Worm (Caenorhabditis elegans): ENCODE data around the gene F58F12.4.
A peak's percentile ranks its signal among the peaks of the same experiment; 100 is the strongest.

Gene F58F12.4

DNA sequence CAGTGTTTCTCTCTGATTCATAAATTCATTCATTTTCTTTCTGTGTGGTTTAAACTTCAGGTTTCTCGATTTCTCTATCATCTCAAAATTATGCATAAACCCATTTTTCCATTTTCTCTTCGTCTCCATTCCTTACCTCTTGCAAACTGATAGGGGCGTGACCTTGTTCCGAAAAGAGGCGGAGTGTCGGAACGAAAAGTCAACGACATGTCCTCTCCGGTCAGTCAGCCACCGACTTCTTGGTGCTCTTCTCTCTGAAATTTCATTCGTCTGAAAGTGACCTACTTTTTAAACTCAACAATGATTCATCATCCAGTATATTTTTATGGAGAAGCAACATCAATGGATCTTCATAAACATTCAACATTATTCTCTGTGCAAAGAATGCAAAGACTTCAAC lies 5.7 kb upstream of the F58F12.4 start, which contains the start of gene F58F12.12:
Gene F58F12.12 (plus strand): TSS at position 301 of the 400 bp plus-strand sequence.
- no peak for TF ChIP-seq W03F9.2 (tag; optimal IDR thresholded peaks at IDR 0.05)
- TF ChIP-seq him-1 (tag; optimal IDR thresholded peaks at IDR 0.05) = no peak
- no peak for TF ChIP-seq dao-5 (tag; optimal IDR thresholded peaks at IDR 0.05)

DNA sequence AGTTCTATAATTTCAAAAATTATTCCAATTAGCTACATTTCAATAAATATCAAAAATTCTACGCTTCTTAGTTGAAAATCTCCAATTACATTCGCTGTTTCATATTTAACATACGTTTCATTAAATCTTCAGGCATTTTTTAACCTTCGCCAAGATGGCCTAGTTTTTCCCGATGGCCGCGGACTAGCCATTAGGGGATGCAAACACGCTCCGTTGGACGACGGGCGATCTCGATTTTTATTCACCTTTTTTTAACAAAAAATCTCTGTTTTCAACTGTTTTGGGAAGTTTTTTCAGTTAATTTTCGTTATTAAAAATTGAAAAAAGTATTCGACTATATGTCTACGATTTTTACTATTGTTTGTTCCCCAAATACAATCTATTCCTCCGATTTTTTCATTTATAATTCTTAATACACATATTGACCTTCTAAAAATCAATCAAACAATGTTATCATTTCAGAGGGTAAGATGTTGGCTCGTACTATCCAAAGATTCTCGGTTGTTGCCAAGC lies 3.3 kb upstream of the F58F12.4 start, which contains the start of gene F58F12.1:
Gene F58F12.1 (plus strand): TSS at position 463 of the 513 bp plus-strand sequence.
- TF ChIP-seq him-1 (tag; optimal IDR thresholded peaks at IDR 0.05) (peak; percentile 30), dao-5 (tag; optimal IDR thresholded peaks at IDR 0.05) (no peak), W03F9.2 (tag; optimal IDR thresholded peaks at IDR 0.05) (peak; percentile 83)

DNA sequence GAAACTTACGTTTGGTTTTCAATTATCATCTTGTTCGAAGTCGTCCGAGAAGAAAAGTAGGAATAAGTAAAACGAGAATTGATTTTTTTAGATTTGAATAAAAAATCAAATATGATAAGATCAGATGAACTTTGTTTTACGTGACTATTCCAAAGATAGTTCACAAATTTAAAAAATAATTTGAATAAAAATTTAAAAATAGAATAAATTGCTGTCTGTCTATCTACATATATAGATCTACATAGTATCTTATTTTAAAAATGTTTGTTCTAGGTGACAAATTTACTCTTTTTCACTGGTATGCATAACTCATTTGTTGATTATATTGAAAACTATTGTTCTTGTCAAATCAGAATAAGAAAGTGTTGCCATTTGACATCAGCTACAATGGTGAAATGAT lies 1.4 kb downstream of the F58F12.4 start, which contains the start of gene F58F12.2:
Gene F58F12.2 (minus strand): TSS at position 101 of the 400 bp plus-strand sequence.
- TF ChIP-seq W03F9.2 (tag; optimal IDR thresholded peaks at IDR 0.05) (no peak), dao-5 (tag; optimal IDR thresholded peaks at IDR 0.05) (no peak), him-1 (tag; optimal IDR thresholded peaks at IDR 0.05) (no peak)

DNA sequence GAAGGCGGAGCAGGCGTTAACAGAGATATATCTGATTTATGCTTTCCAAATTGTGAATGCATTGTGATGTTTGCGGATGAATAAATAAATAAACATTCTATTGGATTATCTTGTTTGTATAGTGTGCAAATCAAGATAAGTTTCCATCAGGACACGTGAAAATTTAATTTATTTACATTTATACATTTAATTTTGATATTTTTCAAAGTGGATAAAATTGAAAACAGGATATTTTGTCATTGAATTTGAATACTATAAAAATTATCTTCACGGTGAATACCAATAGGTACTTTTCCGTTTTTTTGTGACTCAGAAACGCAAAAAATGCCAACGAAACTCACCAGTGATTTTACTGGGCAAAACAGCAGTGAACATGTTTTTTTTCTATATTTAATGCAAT lies 4.6 kb downstream of the F58F12.4 start, which contains the start of gene F58F12.3:
Gene F58F12.3 (minus strand): TSS at position 101 of the 400 bp plus-strand sequence.
- TF ChIP-seq him-1 (tag; optimal IDR thresholded peaks at IDR 0.05) = no peak
- TF ChIP-seq dao-5 (tag; optimal IDR thresholded peaks at IDR 0.05) = no peak
- no peak for TF ChIP-seq W03F9.2 (tag; optimal IDR thresholded peaks at IDR 0.05)

DNA sequence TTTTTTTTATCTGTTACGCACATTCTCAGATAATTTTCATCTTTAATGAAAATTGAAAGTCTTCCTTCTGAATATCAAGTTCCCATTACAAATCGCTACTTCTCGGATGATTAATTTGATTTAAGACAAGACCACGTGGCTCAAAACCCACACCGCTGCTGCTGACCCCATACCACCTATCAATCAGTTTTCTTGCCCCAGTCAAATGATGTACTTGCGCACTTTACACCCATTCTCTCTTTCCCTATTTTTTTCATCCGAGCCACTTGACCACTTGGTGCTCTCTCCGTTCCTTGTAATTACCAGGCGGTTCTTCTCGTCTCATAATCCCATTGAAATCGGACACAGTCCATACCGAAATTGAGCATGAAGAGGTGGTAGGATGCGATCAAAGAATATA lies 7.5 kb downstream of the F58F12.4 start:
- no peak for TF ChIP-seq dao-5 (tag; optimal IDR thresholded peaks at IDR 0.05)
- TF ChIP-seq W03F9.2 (tag; optimal IDR thresholded peaks at IDR 0.05) = no peak
- no peak for TF ChIP-seq him-1 (tag; optimal IDR thresholded peaks at IDR 0.05)

DNA sequence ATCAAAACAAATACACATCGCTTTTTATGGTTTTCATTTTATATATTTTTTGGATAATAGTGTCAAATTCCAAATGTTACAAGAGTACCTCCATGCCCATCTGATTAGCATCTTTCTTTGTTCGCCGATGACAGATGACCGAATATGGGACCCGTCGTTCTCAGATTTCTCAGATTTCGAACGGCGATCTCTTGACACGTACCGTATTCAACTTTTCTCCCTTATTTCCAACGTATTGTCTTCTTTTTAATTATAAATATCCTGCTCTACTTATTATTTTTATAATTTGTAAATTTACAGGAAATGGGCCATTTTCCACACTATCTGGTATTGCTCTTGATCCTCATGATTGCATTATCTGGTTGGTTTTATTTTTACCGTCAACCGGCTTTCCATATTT lies 11.8 kb downstream of the F58F12.4 start, which contains the start of gene zig-10:
Gene zig-10 (plus strand): TSS at position 301 of the 400 bp plus-strand sequence.
- TF ChIP-seq him-1 (tag; optimal IDR thresholded peaks at IDR 0.05) (no peak), W03F9.2 (tag; optimal IDR thresholded peaks at IDR 0.05) (no peak), dao-5 (tag; optimal IDR thresholded peaks at IDR 0.05) (no peak)

DNA sequence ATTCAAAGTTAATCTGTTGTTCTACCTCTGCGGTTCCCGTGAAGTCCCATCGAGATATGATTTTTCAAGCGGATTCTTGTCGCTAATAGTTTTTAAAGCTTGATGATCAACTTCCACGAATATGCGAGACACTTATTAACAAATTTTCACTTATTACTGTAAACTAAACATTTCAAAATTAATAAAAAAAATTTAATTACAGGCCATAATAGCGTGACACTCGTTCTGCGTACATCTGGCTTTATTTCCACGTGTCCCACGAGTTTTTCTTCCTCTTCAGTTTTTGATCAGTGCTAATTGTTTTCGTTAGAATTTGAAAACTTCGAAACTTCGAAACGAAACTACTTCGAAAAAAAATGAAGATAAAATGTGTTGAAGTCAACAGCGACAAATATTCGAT lies 15.1 kb downstream of the F58F12.4 start, which contains the start of gene btb-2:
Gene btb-2 (plus strand): TSS at position 301 of the 400 bp plus-strand sequence.
- no peak for TF ChIP-seq dao-5 (tag; optimal IDR thresholded peaks at IDR 0.05)

DNA sequence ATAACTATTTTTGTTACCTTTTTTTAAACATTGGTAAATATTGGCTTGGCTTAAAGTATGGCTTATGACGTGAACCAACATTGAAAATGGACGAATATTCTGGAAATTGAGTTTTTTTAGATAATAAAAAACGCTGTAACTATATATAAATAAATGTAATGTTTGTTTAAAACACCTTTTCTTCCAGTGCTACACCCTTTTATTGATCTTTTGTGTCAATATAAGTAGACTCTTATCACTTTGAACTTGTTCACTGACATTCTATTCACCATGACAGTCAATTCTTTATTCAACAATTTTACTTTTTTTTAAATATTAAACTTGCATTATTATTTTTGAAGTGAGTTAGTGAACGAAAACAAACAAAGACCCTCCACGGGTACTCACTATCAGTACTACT lies 16.7 kb downstream of the F58F12.4 start, which contains the start of gene T25D10.1:
Gene T25D10.1 (plus strand): TSS at position 169 of the 400 bp plus-strand sequence.
- no peak for TF ChIP-seq W03F9.2 (tag; optimal IDR thresholded peaks at IDR 0.05)
- no peak for TF ChIP-seq dao-5 (tag; optimal IDR thresholded peaks at IDR 0.05)
- no peak for TF ChIP-seq him-1 (tag; optimal IDR thresholded peaks at IDR 0.05)

DNA sequence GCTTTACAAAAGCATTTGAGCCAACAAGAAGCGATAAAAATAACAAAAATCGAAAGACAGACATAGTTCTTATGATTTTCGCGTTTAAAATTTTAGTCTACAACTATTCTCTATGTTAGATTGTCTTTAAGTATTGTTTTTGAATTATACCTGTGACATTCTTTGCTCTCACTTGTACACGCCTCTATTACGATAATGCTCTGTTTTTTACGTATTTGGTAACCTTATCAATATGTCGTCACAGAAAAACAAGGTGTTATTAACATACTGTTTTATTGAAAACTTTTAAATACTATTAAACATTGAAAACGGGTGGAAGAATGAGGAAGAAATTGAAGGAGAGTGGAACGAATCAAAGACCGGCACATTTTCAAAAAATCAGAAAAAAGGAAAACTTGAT lies 20.7 kb downstream of the F58F12.4 start, which contains the start of gene spp-11:
Gene spp-11 (minus strand): TSS at position 101 of the 400 bp plus-strand sequence.
- TF ChIP-seq dao-5 (tag; optimal IDR thresholded peaks at IDR 0.05) (no peak), him-1 (tag; optimal IDR thresholded peaks at IDR 0.05) (no peak), W03F9.2 (tag; optimal IDR thresholded peaks at IDR 0.05) (no peak)

DNA sequence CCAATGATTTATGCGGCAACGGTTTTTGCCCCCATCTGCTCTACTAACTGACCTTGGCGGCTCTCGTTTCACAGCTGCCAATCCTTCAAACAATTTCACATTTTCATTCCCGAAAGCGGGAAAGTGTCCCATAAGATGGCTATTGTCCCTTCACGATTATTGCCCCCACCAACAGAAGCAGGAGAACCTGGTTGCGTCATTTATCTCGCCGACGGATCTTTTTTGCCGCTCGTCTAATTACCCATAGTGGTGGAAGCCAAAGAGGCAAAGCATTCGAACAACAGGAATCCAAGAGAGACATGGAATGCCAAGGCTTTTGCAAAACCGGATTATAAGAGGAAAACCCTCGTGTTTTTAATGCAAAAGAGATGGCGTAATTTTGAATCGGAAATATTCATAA lies 22.5 kb downstream of the F58F12.4 start:
- TF ChIP-seq W03F9.2 (tag; optimal IDR thresholded peaks at IDR 0.05) (no peak), dao-5 (tag; optimal IDR thresholded peaks at IDR 0.05) (no peak), him-1 (tag; optimal IDR thresholded peaks at IDR 0.05) (no peak)

DNA sequence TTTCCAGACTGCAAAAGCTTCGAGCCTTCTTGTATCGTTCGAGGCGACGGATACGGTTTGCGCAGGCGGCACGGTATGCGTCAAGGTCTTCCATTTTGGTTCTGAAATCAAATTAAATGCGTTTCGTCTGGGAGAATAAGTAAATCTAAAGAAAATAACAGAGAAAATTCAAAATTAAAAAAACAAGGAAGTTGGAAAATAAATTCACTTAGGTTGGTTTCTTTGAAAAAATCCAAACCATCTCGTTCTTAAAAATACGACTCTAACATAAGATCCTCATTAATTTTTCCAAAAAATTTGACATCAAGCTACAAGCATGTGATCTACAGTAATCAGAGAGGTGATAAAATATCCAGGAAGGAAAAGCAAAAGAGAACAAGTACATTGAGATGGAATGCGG lies 23.6 kb downstream of the F58F12.4 start, which contains the start of gene T25D10.4:
Gene T25D10.4 (minus strand): TSS at position 101 of the 400 bp plus-strand sequence.
- TF ChIP-seq W03F9.2 (tag; optimal IDR thresholded peaks at IDR 0.05) = no peak
- no peak for TF ChIP-seq dao-5 (tag; optimal IDR thresholded peaks at IDR 0.05)
- TF ChIP-seq him-1 (tag; optimal IDR thresholded peaks at IDR 0.05) = no peak

DNA sequence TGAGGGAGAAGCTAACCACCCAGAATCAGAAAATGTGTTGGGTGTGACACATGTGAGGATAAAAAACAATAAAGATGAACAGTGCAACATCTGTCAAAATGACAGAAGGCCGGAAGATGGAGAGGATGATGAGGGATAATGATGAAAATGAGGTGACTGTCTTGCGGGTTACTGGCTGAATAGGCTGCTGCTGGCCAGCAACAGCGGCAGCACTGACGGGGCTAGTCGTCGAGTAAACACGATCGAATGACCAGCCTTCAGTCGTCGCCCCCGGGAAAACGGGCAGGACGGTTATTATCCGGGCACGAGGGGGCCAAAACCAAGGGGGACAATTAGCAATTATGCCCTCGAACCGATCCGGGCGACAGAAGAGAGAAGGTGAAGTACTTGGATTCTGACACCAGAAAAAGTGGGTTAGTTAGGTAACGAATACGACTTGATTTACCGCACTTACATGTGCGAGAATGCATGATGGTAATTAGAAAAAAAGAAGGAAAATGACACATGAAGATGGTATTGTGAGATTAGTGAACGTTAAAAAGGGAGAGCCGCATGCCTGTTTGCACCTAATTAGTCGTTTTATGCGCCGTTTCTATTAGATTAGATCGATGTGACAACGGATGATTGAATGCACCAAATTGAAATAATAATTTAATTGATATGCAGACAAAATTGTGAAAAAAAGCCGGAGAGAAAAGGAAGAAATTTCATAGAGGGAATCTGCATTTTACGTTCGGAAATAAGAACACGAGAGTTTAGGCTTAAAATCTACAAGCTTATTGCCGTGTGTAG lies 25.3 kb downstream of the F58F12.4 start:
- TF ChIP-seq dao-5 (tag; optimal IDR thresholded peaks at IDR 0.05) (no peak), W03F9.2 (tag; optimal IDR thresholded peaks at IDR 0.05) (no peak), him-1 (tag; optimal IDR thresholded peaks at IDR 0.05) (no peak)

DNA sequence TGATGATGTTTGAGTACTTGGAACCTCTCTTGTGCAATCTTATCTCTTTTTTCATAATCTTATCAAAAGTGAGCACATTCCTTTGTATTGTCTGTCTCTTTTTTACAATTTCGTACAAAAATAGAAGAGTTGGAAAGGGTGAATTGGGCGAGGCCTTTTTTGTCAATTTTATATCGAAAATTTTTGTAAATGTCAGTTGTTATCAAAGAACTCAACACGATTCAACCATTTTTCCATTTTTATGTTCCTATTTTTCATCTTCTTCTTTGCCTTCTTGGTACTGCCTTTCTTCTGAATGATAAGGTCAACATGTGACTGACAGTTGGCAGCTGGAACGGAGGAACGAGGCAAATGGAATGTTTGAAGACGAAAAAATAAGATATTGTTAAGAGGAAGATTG lies 27.2 kb downstream of the F58F12.4 start:
- TF ChIP-seq dao-5 (tag; optimal IDR thresholded peaks at IDR 0.05) (no peak), W03F9.2 (tag; optimal IDR thresholded peaks at IDR 0.05) (no peak), him-1 (tag; optimal IDR thresholded peaks at IDR 0.05) (no peak)

DNA sequence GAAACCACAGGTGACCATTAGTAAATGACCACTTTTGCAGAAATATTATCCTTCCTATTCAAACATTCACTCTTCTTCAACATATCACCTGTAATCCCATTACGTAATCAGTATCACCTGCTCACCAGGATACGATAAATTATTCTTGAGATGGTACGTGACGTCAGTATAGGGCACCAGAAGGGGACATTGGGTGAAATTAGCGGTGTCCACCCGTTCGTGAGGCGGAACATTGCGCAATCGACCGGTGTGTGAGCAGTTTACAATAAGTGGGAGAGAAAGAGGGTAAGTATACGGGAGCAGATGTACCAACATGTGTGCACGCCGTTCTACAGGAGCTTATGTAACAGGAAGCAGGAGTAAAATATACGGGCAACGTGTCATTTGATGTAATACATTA lies 31.4 kb downstream of the F58F12.4 start:
- TF ChIP-seq dao-5 (tag; optimal IDR thresholded peaks at IDR 0.05) (no peak), W03F9.2 (tag; optimal IDR thresholded peaks at IDR 0.05) (no peak), him-1 (tag; optimal IDR thresholded peaks at IDR 0.05) (no peak)

Data from whole organism, L4/young adult.